Worm (Caenorhabditis elegans): ENCODE measurements around the gene srx-10.

srx-10 gene

ce11 chrV:13902495-13902894 is 43.8 kb downstream of the srx-10 start, which contains the start of gene C06B3.1:
Gene C06B3.1, plus strand, starts transcription at chrV:13902795.
- no peak for TF ChIP-seq fkh-8 (tag; optimal IDR thresholded peaks at IDR 0.05)
- no peak for TF ChIP-seq nhr-71 (tag; optimal IDR thresholded peaks at IDR 0.05)
- TF ChIP-seq ceh-8 (GFP tag; optimal IDR thresholded peaks at IDR 0.05) = no peak
- TF ChIP-seq pax-3 (tag; optimal IDR thresholded peaks at IDR 0.05) = no peak
- no peak for TF ChIP-seq tlp-1 (tag; optimal IDR thresholded peaks at IDR 0.05)
- TF ChIP-seq xbp-1 (tag; optimal IDR thresholded peaks at IDR 0.05) = no peak
- TF ChIP-seq unc-86 (tag; optimal IDR thresholded peaks at IDR 0.05) = no peak
- no peak for TF ChIP-seq ceh-90 (tag; optimal IDR thresholded peaks at IDR 0.05)
- no peak for TF ChIP-seq grh-1 (GFP tag; IDR thresholded peaks at IDR 0.05)
- TF ChIP-seq ceh-82 (tag; optimal IDR thresholded peaks at IDR 0.05) = no peak
- TF ChIP-seq nhr-12 (tag; optimal IDR thresholded peaks at IDR 0.05) = no peak
- no peak for TF ChIP-seq unc-98 (GFP tag; IDR thresholded peaks at IDR 0.05)

ce11 chrV:13899213-13899612 is 47.1 kb downstream of the srx-10 start, which contains the start of gene oac-3:
Gene oac-3, plus strand, starts transcription at chrV:13899513.
- TF ChIP-seq ces-1 (GFP tag; optimal IDR thresholded peaks at IDR 0.05) = no peak
- TF ChIP-seq hlh-17 (GFP tag; optimal IDR thresholded peaks at IDR 0.05; ENCODE audit: borderline replicate concordance) = no peak
- no peak for TF ChIP-seq ztf-11 (tag; optimal IDR thresholded peaks at IDR 0.05)
- no peak for TF ChIP-seq swsn-7 (tag; optimal IDR thresholded peaks at IDR 0.05)
- no peak for TF ChIP-seq sox-4 (tag; optimal IDR thresholded peaks at IDR 0.05)
- TF ChIP-seq ceh-90 (tag; optimal IDR thresholded peaks at IDR 0.05) = no peak
- TF ChIP-seq jun-1 (tag; optimal IDR thresholded peaks at IDR 0.05) = no peak
- no peak for TF ChIP-seq ztf-4 (tag; optimal IDR thresholded peaks at IDR 0.05)
- no peak for TF ChIP-seq lir-3 (tag; optimal IDR thresholded peaks at IDR 0.05; ENCODE audit: poor library complexity)

- no peak for TF ChIP-seq jun-1 (tag; optimal IDR thresholded peaks at IDR 0.05)
- no peak for TF ChIP-seq hlh-4 (tag; optimal IDR thresholded peaks at IDR 0.05)
- peak; percentile 2 for TF ChIP-seq elt-2 (tag; optimal IDR thresholded peaks at IDR 0.05)
Measured at ce11 chrV:13898356-13898755, 47.9 kb downstream of the srx-10 start, which contains the start of gene cyp-35C1. Gene cyp-35C1, minus strand, starts transcription at chrV:13898487.
